Fruit fly (Drosophila melanogaster) whole organism, pupa: ENCODE measurements around the gene CG8132.

Experiments
- CG12605 ChIP-seq: fragments of 200-800 bp; sonication (Bioruptor generic); IDR thresholded peaks from 2 replicates; pipeline ENCODE4 v1.3.6; 2022; ENCODE audit warnings: missing biosample characterization, missing genetic modification characterization
- CG13204 ChIP-seq: fragments of 200-800 bp; sonication (Bioruptor generic); optimal IDR thresholded peaks from 2 replicates; lab custom pipeline; 2018; ENCODE audit warnings: missing biosample characterization, mild to moderate bottlenecking, missing genetic modification characterization, moderate library complexity
- CG15710 ChIP-seq: fragments of 200-800 bp; sonication (Bioruptor generic); optimal IDR thresholded peaks from 2 replicates; lab custom pipeline; 2018; ENCODE audit warnings: missing biosample characterization, mild to moderate bottlenecking, missing genetic modification characterization, moderate library complexity
- CG32121 ChIP-seq: fragments of 200-800 bp; sonication (Bioruptor generic); IDR thresholded peaks from 2 replicates; pipeline ENCODE4 v1.3.6; 2022; ENCODE audit warnings: missing biosample characterization, missing genetic modification characterization
- CG4496 ChIP-seq: fragments of 200-800 bp; sonication (Bioruptor generic); IDR thresholded peaks from 3 replicates; pipeline ENCODE4 v1.3.6; 2022; ENCODE audit warnings: missing biosample characterization, missing genetic modification characterization
- CG9948 ChIP-seq: fragments of 200-800 bp; sonication (Bioruptor generic); optimal IDR thresholded peaks from 2 replicates; lab custom pipeline; 2018; ENCODE audit warnings: missing biosample characterization, mild to moderate bottlenecking, missing genetic modification characterization, moderate library complexity
- EcR ChIP-seq: fragments of 200-800 bp; sonication (Bioruptor generic); optimal IDR thresholded peaks from 3 replicates; lab custom pipeline; 2019; ENCODE audit warnings: missing biosample characterization, missing genetic modification characterization, mild to moderate bottlenecking, moderate library complexity, missing genetic modification reagents
- gl ChIP-seq: fragments of 200-800 bp; sonication (Bioruptor generic); optimal IDR thresholded peaks from 2 replicates; lab custom pipeline; 2018; ENCODE audit warnings: missing biosample characterization, mild to moderate bottlenecking, missing genetic modification characterization

DNA sequence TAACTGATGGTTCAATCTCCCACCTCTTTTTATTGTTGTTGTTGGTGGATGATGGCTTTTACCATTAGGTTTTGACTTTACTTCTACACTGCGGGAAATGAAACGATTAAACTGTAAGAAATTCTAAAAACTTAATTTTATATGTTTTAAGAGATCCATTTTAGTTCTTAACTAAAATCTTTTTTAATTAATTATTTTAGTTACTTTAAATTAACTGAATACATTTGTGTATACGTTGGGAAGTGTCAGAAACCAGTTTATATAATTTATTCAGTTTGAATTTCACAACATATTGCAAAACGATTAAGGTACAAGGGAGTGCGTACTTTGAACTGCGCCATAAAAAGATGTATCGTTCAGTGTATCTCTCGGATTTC is 48.0 kb upstream of the CG8132 start:
- TF ChIP-seq CG32121 (GFP tag; lab: Robert Waterston, UW) (no peak), EcR (no peak), CG9948 (tag; lab: Kevin White, UChicago) (peak; percentile 90), gl (tag; lab: Kevin White, UChicago) (no peak), CG13204 (GFP tag; lab: Kevin White, UChicago) (no peak), CG4496 (GFP tag; lab: Robert Waterston, UW) (no peak), CG15710 (tag; lab: Kevin White, UChicago) (peak; percentile 82), CG12605 (GFP tag; lab: Robert Waterston, UW) (no peak)
